Fruit fly (Drosophila melanogaster) whole organism, embryonic: Measurements from ENCODE around the gene CG5611.

ENCODE experiments used
- CG32532 ChIP-seq: fragments of 200-800 bp; sonication (Bioruptor generic); IDR thresholded peaks from 2 replicates; pipeline ENCODE4 v1.3.6; 2022; ENCODE audit warnings: missing biosample characterization, missing genetic modification characterization
- CG5180 ChIP-seq: fragments of 200-800 bp; sonication (Bioruptor generic); optimal IDR thresholded peaks from 3 replicates; lab custom pipeline; 2017; ENCODE audit warnings: missing biosample characterization, missing genetic modification characterization, mild to moderate bottlenecking, moderate library complexity, missing genetic modification reagents
- CrebB ChIP-seq: fragments of 200-800 bp; sonication (Bioruptor generic); optimal IDR thresholded peaks from 3 replicates; lab custom pipeline; 2018; ENCODE audit warnings: missing biosample characterization, mild to moderate bottlenecking, missing genetic modification characterization
- E2f1 ChIP-seq: fragments of 200-800 bp; sonication (Bioruptor generic); IDR thresholded peaks from 2 replicates; pipeline ENCODE4 v1.3.6; 2022; ENCODE audit warnings: missing biosample characterization, missing genetic modification characterization
- Opbp ChIP-seq: fragments of 200-800 bp; sonication (Bioruptor generic); IDR thresholded peaks from 3 replicates; pipeline ENCODE4 v1.3.6; 2022; ENCODE audit warnings: missing biosample characterization, missing genetic modification characterization; ENCODE audit not compliant: partially characterized antibody
- Xbp1 ChIP-seq: fragments of 200-800 bp; sonication (Bioruptor generic); optimal IDR thresholded peaks from 3 replicates; lab custom pipeline; 2016; ENCODE audit warnings: missing biosample characterization, mild to moderate bottlenecking, missing genetic modification characterization
- kni ChIP-seq: fragments of 200-800 bp; sonication (Bioruptor generic); optimal IDR thresholded peaks from 3 replicates; lab custom pipeline; 2017; ENCODE audit warnings: mild to moderate bottlenecking, missing biosample characterization, missing genetic modification reagents, missing genetic modification characterization
- pan ChIP-seq, 4 experiments: fragments of >200 bp in 3 of 4; fragments of 200-800 bp in 1 of 4; sonication (Bioruptor generic) in 1 of 4; optimal IDR thresholded peaks in 3 of 4; IDR thresholded peaks in 1 of 4; 2 replicates each; pipeline versions ENCODE4 v1.3.6 to Lab custom; 2017 to 2022; ENCODE audit warnings: missing biosample characterization in 2 of 4, missing genetic modification characterization in 2 of 4, mixed read lengths in 1 of 4
- psq ChIP-seq: fragments of 200-800 bp; sonication (Bioruptor generic); optimal IDR thresholded peaks from 2 replicates; lab custom pipeline; 2017; ENCODE audit warnings: missing biosample characterization, missing genetic modification characterization
- tgo ChIP-seq: fragments of 200-800 bp; sonication (Bioruptor generic); IDR thresholded peaks from 3 replicates; pipeline ENCODE4 v1.3.6; 2022; ENCODE audit warnings: missing biosample characterization, missing genetic modification characterization

dm6 chr3R:27605534-27606250, 30.2 kb downstream of the CG5611 start:
- no peak for TF ChIP-seq Xbp1
- TF ChIP-seq kni (GFP tag; lab: Kevin White, UChicago) = no peak
- no peak for TF ChIP-seq E2f1
- TF ChIP-seq pan (optimal IDR thresholded peaks at IDR 0.05; lab: Kevin White, UChicago) = no peak
- no peak for TF ChIP-seq pan (GFP tag; optimal IDR thresholded peaks at IDR 0.05 in 1 of 2, IDR thresholded peaks at IDR 0.05 in 1 of 2)
- no peak for TF ChIP-seq tgo (GFP tag; lab: Robert Waterston, UW)
- TF ChIP-seq CG32532 (GFP tag; lab: Robert Waterston, UW) = no peak
- peak; percentile 12 for TF ChIP-seq CG5180 (GFP tag; lab: Kevin White, UChicago)
- no peak for TF ChIP-seq psq (GFP tag; lab: Kevin White, UChicago)
- TF ChIP-seq CrebB (tag; lab: Kevin White, UChicago) = no peak
- TF ChIP-seq Opbp = no peak
